Fruit fly (Drosophila melanogaster): ENCODE data around the gene PRL-1.

DNA sequence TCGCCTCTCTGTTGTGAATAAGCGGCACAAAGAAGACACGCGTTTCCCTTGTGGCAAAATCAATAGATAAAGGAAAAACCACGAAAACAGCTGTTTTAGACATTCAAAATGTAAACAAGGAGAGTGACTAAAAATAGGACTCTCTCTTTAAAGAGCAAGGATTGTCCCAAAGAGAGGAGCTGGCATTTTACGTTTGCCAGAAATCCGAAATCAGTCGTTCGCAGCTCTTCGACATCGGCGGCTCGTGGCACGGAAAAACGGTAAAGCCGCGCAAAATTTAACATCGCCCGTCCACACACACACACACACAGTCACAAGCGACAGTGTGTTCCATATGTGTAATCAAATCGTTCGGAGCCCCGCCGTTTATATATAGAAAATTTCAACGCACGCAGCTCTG is 26.1 kb downstream of the PRL-1 start, which contains the start of gene Ca-Ma2d:
- TF ChIP-seq Ets98B (GFP tag; IDR thresholded peaks at IDR 0.05) (no peak), CG32121 (GFP tag; IDR thresholded peaks at IDR 0.05) (no peak), CG14655 (GFP tag; optimal IDR thresholded peaks at IDR 0.05) (no peak), rn (GFP tag; IDR thresholded peaks at IDR 0.05) (no peak), CG15710 (tag; optimal IDR thresholded peaks at IDR 0.05) (no peak), gl (tag; optimal IDR thresholded peaks at IDR 0.05) (no peak), CG13204 (GFP tag; optimal IDR thresholded peaks at IDR 0.05) (no peak), EcR (GFP tag; optimal IDR thresholded peaks at IDR 0.05) (no peak)

Data from whole organism, pupa.